Fruit fly (Drosophila melanogaster) whole organism, wandering third instar larva: Measurements from ENCODE around the gene Tango1.

ENCODE experiments used
- Abd-B ChIP-seq: fragments of >200 bp; optimal IDR thresholded peaks from 2 replicates; lab custom pipeline; 2017; ENCODE audit warnings: missing biosample characterization, missing genetic modification characterization
- CG32264 ChIP-seq: fragments of 200-800 bp; sonication (Bioruptor generic); optimal IDR thresholded peaks from 2 replicates; lab custom pipeline; 2016; ENCODE audit warnings: missing biosample characterization, missing genetic modification characterization
- CG9705 ChIP-seq: fragments of 200-800 bp; sonication (Bioruptor generic); optimal IDR thresholded peaks from 2 replicates; lab custom pipeline; 2018; ENCODE audit warnings: missing biosample characterization, mild to moderate bottlenecking, missing genetic modification characterization
- CrebA ChIP-seq: fragments of 200-800 bp; sonication (Bioruptor generic); optimal IDR thresholded peaks from 2 replicates; lab custom pipeline; 2016; ENCODE audit warnings: missing biosample characterization, mild to moderate bottlenecking, missing genetic modification characterization, borderline replicate concordance
- Dfd ChIP-seq: fragments of >200 bp; optimal IDR thresholded peaks from 2 replicates; lab custom pipeline; 2017; ENCODE audit warnings: missing biosample characterization, missing genetic modification characterization
- Dif ChIP-seq: fragments of 200-275, 200-300 bp; sonication (Bioruptor generic); optimal IDR thresholded peaks from 2 replicates; lab custom pipeline; 2018; ENCODE audit warnings: missing biosample characterization, missing genetic modification characterization; ENCODE audit not compliant: partially characterized antibody
- GATAd ChIP-seq: sonication (Bioruptor generic); optimal IDR thresholded peaks from 2 replicates; lab custom pipeline; 2016; ENCODE audit warnings: missing biosample characterization, missing genetic modification characterization
- HLH106 ChIP-seq: fragments of 200-800 bp; optimal IDR thresholded peaks from 3 replicates; lab custom pipeline; 2019; ENCODE audit warnings: missing biosample characterization, mild to moderate bottlenecking, missing genetic modification characterization, moderate library complexity
- Hnf4 ChIP-seq: fragments of 200-800 bp; sonication (Bioruptor generic); optimal IDR thresholded peaks from 2 replicates; lab custom pipeline; 2016; ENCODE audit warnings: missing biosample characterization, mild to moderate bottlenecking, missing genetic modification characterization
- Hr78 ChIP-seq: fragments of >200 bp; optimal IDR thresholded peaks from 2 replicates; lab custom pipeline; 2017; ENCODE audit warnings: missing biosample characterization, missing genetic modification characterization
- Hr83 ChIP-seq: fragments of 200-300 bp; sonication (Bioruptor generic); optimal IDR thresholded peaks from 2 replicates; lab custom pipeline; 2016; ENCODE audit warnings: missing biosample characterization, mild to moderate bottlenecking, missing genetic modification characterization, moderate library complexity; ENCODE audit not compliant: poor library complexity, severe bottlenecking
- Jra ChIP-seq: sonication (Bioruptor generic); optimal IDR thresholded peaks from 2 replicates; lab custom pipeline; 2016; ENCODE audit warnings: missing biosample characterization, missing genetic modification characterization
- Mio ChIP-seq: sonication (Bioruptor generic); optimal IDR thresholded peaks from 2 replicates; lab custom pipeline; 2016; ENCODE audit warnings: missing biosample characterization, missing genetic modification characterization
- Myc ChIP-seq: fragments of >200 bp; optimal IDR thresholded peaks from 2 replicates; lab custom pipeline; 2017
- N ChIP-seq: fragments of >200 bp; optimal IDR thresholded peaks from 2 replicates; lab custom pipeline; 2018; ENCODE audit warnings: missing biosample characterization, missing external identifiers, missing genetic modification characterization
- OdsH ChIP-seq: fragments of 200-800 bp; sonication (Bioruptor generic); optimal IDR thresholded peaks from 2 replicates; lab custom pipeline; 2016; ENCODE audit warnings: missing biosample characterization, mild to moderate bottlenecking, missing genetic modification characterization
- Rel ChIP-seq, 2 experiments: fragments of 200-800 bp; sonication (Bioruptor generic) in 1 of 2; optimal IDR thresholded peaks; 2 replicates in 1 of 2; 3 replicates in 1 of 2; lab custom pipeline; 2016 to 2019; ENCODE audit warnings: mild to moderate bottlenecking in 2 of 2, missing biosample characterization in 2 of 2, missing genetic modification characterization in 2 of 2, moderate library complexity in 1 of 2
- Sp1 ChIP-seq: fragments of 200-800 bp; sonication (Bioruptor generic); optimal IDR thresholded peaks from 3 replicates; lab custom pipeline; 2019; ENCODE audit warnings: missing biosample characterization, mild to moderate bottlenecking, missing genetic modification characterization, moderate library complexity
- Vsx2 ChIP-seq: fragments of 200-300, 225-300 bp; sonication (Bioruptor generic); optimal IDR thresholded peaks from 2 replicates; lab custom pipeline; 2018; ENCODE audit warnings: missing biosample characterization, missing genetic modification characterization; ENCODE audit not compliant: partially characterized antibody
- br ChIP-seq: fragments of 200-800 bp; sonication (Bioruptor generic); optimal IDR thresholded peaks from 2 replicates; lab custom pipeline; 2016; ENCODE audit warnings: missing biosample characterization, missing genetic modification characterization
- brk ChIP-seq: fragments of 200-800 bp; sonication (Bioruptor generic); optimal IDR thresholded peaks from 2 replicates; lab custom pipeline; 2016; ENCODE audit warnings: missing biosample characterization, mild to moderate bottlenecking, missing genetic modification characterization
- dl ChIP-seq, 2 experiments: fragments of 175-275, 200-275 bp in 1 of 2; fragments of 200-275 bp in 1 of 2; sonication (Bioruptor generic); optimal IDR thresholded peaks; lab custom pipeline; 2018; ENCODE audit warnings: mild to moderate bottlenecking in 2 of 2, missing biosample characterization in 2 of 2, missing genetic modification characterization in 2 of 2, moderate library complexity in 2 of 2; ENCODE audit not compliant: partially characterized antibody in 2 of 2, insufficient read depth in 1 of 2
- dmrt93B ChIP-seq: fragments of 200-800 bp; sonication (Bioruptor generic); optimal IDR thresholded peaks from 2 replicates; lab custom pipeline; 2018; ENCODE audit warnings: missing biosample characterization, mild to moderate bottlenecking, missing genetic modification characterization
- dsf ChIP-seq: sonication (Bioruptor generic); optimal IDR thresholded peaks from 2 replicates; lab custom pipeline; 2016; ENCODE audit warnings: missing biosample characterization, missing genetic modification characterization, borderline replicate concordance
- ey ChIP-seq: fragments of 200-800 bp; sonication (Bioruptor generic); optimal IDR thresholded peaks from 2 replicates; lab custom pipeline; 2016; ENCODE audit warnings: missing biosample characterization, missing genetic modification characterization
- foxo ChIP-seq, 2 experiments: fragments of 200-800 bp; sonication (Bioruptor generic); optimal IDR thresholded peaks; 2 replicates in 1 of 2; 3 replicates in 1 of 2; lab custom pipeline; 2016 to 2017; ENCODE audit warnings: missing biosample characterization in 2 of 2, missing genetic modification characterization in 2 of 2
- fru ChIP-seq: fragments of 200-800 bp; sonication (Bioruptor generic); optimal IDR thresholded peaks from 3 replicates; lab custom pipeline; 2016; ENCODE audit warnings: missing biosample characterization, mild to moderate bottlenecking, missing genetic modification characterization
- h ChIP-seq: fragments of 200-800 bp; sonication (Bioruptor generic); optimal IDR thresholded peaks from 3 replicates; lab custom pipeline; 2016; ENCODE audit warnings: missing biosample characterization, mild to moderate bottlenecking, missing genetic modification characterization
- jim ChIP-seq: fragments of 175-275, 200-325 bp; sonication (Bioruptor generic); optimal IDR thresholded peaks from 2 replicates; lab custom pipeline; 2016; ENCODE audit warnings: missing biosample characterization, mild to moderate bottlenecking, missing genetic modification characterization
- lola ChIP-seq: fragments of >200 bp; optimal IDR thresholded peaks from 2 replicates; lab custom pipeline; 2017; ENCODE audit warnings: missing biosample characterization, missing genetic modification characterization
- pan ChIP-seq: fragments of >200 bp; optimal IDR thresholded peaks from 2 replicates; lab custom pipeline; 2017
- psq ChIP-seq: fragments of 200-800 bp; sonication (Bioruptor generic); optimal IDR thresholded peaks from 3 replicates; lab custom pipeline; 2017; ENCODE audit warnings: missing biosample characterization, mild to moderate bottlenecking, missing genetic modification characterization, moderate library complexity
- rgr ChIP-seq: fragments of 200-800 bp; sonication (Bioruptor generic); optimal IDR thresholded peaks from 3 replicates; lab custom pipeline; 2016; ENCODE audit warnings: missing biosample characterization, mild to moderate bottlenecking, missing genetic modification characterization
- sage ChIP-seq: fragments of 200-800 bp; sonication (Bioruptor generic); optimal IDR thresholded peaks from 2 replicates; lab custom pipeline; 2016; ENCODE audit warnings: missing biosample characterization, mild to moderate bottlenecking, missing genetic modification characterization
- sv ChIP-seq: fragments of 200-800 bp; sonication (Bioruptor generic); optimal IDR thresholded peaks from 3 replicates; lab custom pipeline; 2016; ENCODE audit warnings: missing biosample characterization, missing genetic modification characterization
- tai ChIP-seq: sonication (Bioruptor generic); optimal IDR thresholded peaks from 2 replicates; lab custom pipeline; 2016; ENCODE audit warnings: missing biosample characterization, missing genetic modification characterization
- usp ChIP-seq: fragments of >200 bp; optimal IDR thresholded peaks from 2 replicates; lab custom pipeline; 2017; ENCODE audit warnings: missing biosample characterization, missing genetic modification characterization
- woc ChIP-seq: sonication (Bioruptor generic); optimal IDR thresholded peaks from 2 replicates; lab custom pipeline; 2016; ENCODE audit warnings: missing biosample characterization, mild to moderate bottlenecking, missing genetic modification characterization

Tango1 gene

DNA sequence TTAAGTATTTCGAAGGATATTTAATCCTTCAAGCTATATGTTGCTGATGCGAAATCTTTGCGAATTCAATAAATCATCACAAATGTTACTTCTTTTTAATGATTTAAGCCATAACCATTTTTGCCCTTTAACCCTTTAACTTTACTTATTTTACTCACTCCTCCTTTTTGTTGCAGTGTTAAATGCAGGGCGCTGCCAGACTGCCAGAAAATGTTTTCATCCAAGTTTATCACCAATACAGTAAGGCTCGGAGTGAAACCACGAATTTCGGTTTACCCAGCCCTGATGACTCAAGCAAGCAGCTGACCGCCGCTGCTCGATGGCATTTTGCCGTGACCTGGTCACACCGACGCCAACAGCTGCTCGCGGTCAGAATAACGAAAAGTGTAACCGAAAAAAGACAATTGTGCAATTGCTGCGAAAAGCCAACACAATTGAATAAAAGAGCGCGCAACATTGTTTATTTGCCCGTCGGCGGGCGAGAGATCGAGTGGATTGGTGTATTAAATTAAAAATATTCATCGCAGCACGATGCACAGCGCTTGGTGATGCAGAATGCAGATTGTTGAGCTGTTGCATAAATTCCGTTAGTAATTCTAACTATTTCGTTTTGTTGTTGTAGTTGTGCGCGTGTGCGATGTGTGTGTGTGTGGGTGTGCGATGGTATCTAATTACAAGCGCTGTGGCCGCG is 38.4 kb upstream of the Tango1 start, which contains the start of gene CG11050 (continued):
- TF ChIP-seq sage (GFP tag; lab: Kevin White, UChicago) (no peak), CG9705 (GFP tag; lab: Kevin White, UChicago) (no peak)

dm6 chr2L:6611374-6612005 is 37.7 kb upstream of the Tango1 start:
- TF ChIP-seq psq (GFP tag; lab: Kevin White, UChicago) (no peak), Abd-B (no peak), tai (GFP tag; lab: Kevin White, UChicago) (no peak)

DNA sequence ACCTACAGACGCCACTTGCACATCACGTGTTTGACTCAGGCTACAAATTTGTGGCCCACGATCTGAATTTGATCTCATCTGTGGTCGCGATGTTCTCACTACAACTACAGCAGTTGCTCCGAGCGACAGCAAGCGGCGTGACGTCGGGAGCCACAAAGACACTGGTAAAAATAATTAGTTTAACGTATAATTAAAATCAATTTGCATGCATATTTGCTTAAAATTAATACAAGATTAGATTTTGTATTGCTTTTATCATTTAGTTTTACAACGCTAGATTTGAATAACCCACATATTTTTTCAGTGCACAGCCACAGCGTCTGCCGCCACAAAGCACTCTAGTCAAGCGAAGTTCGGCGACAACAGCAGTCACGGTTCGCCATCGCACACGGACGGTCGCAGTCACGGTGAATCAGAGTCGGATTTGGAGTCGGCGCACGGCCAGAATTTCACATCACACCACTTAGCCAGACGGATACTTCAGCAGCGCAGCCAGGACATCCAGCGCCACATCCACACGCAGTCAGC is 36.6 kb upstream of the Tango1 start:
- TF ChIP-seq dl (GFP tag; optimal IDR thresholded peaks at IDR 0.05; lab: Kevin White, UChicago; ENCODE audit: insufficient read depth in 1 of 2, partially characterized antibody in 2 of 2) (peak in 1 of 2 experiments; percentile 30), woc (GFP tag; lab: Kevin White, UChicago) (peak; percentile 100), dmrt93B (GFP tag; lab: Kevin White, UChicago) (peak; percentile 100), Vsx2 (GFP tag; lab: Kevin White, UChicago) (no peak), usp (GFP tag; lab: Kevin White, UChicago) (no peak), foxo (GFP tag; optimal IDR thresholded peaks at IDR 0.05; lab: Kevin White, UChicago) (peak; percentile 100), fru (peak; percentile 100), brk (GFP tag; lab: Kevin White, UChicago) (peak; percentile 99), Dif (GFP tag; lab: Kevin White, UChicago) (peak; percentile 69), Hnf4 (GFP tag; lab: Kevin White, UChicago) (peak; percentile 100), psq (GFP tag; lab: Kevin White, UChicago) (peak; percentile 100), Jra (GFP tag; lab: Kevin White, UChicago) (peak; percentile 100), sage (GFP tag; lab: Kevin White, UChicago) (peak; percentile 100), rgr (GFP tag; lab: Kevin White, UChicago) (peak; percentile 100), br (peak; percentile 100), HLH106 (tag; lab: Kevin White, UChicago) (peak; percentile 100), CG9705 (GFP tag; lab: Kevin White, UChicago) (peak; percentile 100), CrebA (GFP tag; lab: Kevin White, UChicago) (peak; percentile 99), dsf (GFP tag; lab: Kevin White, UChicago) (peak; percentile 99), Abd-B (no peak), Dfd (GFP tag; lab: Kevin White, UChicago) (peak; percentile 99), Rel (GFP tag; optimal IDR thresholded peaks at IDR 0.05; lab: Kevin White, UChicago) (peak; percentile 100), Rel (tag; optimal IDR thresholded peaks at IDR 0.05; lab: Kevin White, UChicago) (peak; percentile 99), Myc (lab: Kevin White, UChicago) (peak; percentile 23), tai (GFP tag; lab: Kevin White, UChicago) (peak; percentile 100), Mio (GFP tag; lab: Kevin White, UChicago) (peak; percentile 98), Hr83 (GFP tag; lab: Kevin White, UChicago) (peak; percentile 99), OdsH (GFP tag; lab: Kevin White, UChicago) (peak; percentile 100), pan (lab: Kevin White, UChicago) (no peak), Hr78 (GFP tag; lab: Kevin White, UChicago) (no peak), GATAd (GFP tag; lab: Kevin White, UChicago) (peak; percentile 100), CG32264 (peak; percentile 100), h (peak; percentile 100), ey (GFP tag; lab: Kevin White, UChicago) (peak; percentile 100), Sp1 (GFP tag; lab: Kevin White, UChicago) (peak; percentile 100), N (no peak), lola (GFP tag; lab: Kevin White, UChicago) (no peak), jim (GFP tag; lab: Kevin White, UChicago) (peak; percentile 84), sv (GFP tag; lab: Kevin White, UChicago) (peak; percentile 100)
- TF ChIP-seq, all 38 proteins: peak for 31
